Fruit fly (Drosophila melanogaster) whole organism, embryonic: ENCODE data around the gene COX7AL2.

Experiments
- Atf6 ChIP-seq: fragments of 200-800 bp; sonication (Bioruptor generic); IDR thresholded peaks from 2 replicates; pipeline ENCODE4 v1.3.6; 2022; ENCODE audit warnings: missing biosample characterization, missing genetic modification characterization
- B-H2 ChIP-seq: fragments of 200-800 bp; sonication (Bioruptor generic); optimal IDR thresholded peaks from 2 replicates; lab custom pipeline; 2018; ENCODE audit warnings: missing biosample characterization, mild to moderate bottlenecking, missing genetic modification characterization
- CG10209 ChIP-seq: fragments of 200-800 bp; sonication (Bioruptor generic); optimal IDR thresholded peaks from 3 replicates; lab custom pipeline; 2017; ENCODE audit warnings: missing biosample characterization, mild to moderate bottlenecking, missing genetic modification characterization, missing genetic modification reagents
- CG11247 ChIP-seq: fragments of 200-800 bp; sonication (Bioruptor generic); IDR thresholded peaks from 2 replicates; pipeline ENCODE4 v1.3.6; 2022; ENCODE audit warnings: missing biosample characterization, missing genetic modification characterization
- CG11696 ChIP-seq: fragments of 200-800 bp; sonication (Bioruptor generic); IDR thresholded peaks from 2 replicates; pipeline ENCODE4 v1.3.6; 2022; ENCODE audit warnings: missing biosample characterization, missing genetic modification characterization
- CG12299 ChIP-seq: fragments of 200-800 bp; sonication (Bioruptor generic); optimal IDR thresholded peaks from 2 replicates; lab custom pipeline; 2018; ENCODE audit warnings: missing biosample characterization, mild to moderate bottlenecking, missing genetic modification characterization
- CG13424 ChIP-seq: fragments of 200-800 bp; sonication (Bioruptor generic); optimal IDR thresholded peaks from 2 replicates; lab custom pipeline; 2019; ENCODE audit warnings: missing biosample characterization, mild to moderate bottlenecking, missing genetic modification characterization, moderate library complexity
- CG14710 ChIP-seq: fragments of 200-800 bp; sonication (Bioruptor generic); optimal IDR thresholded peaks from 3 replicates; lab custom pipeline; 2019; ENCODE audit warnings: missing biosample characterization, mild to moderate bottlenecking, missing genetic modification characterization, moderate library complexity
- CG15601 ChIP-seq: fragments of 200-800 bp; sonication (Bioruptor generic); optimal IDR thresholded peaks from 3 replicates; lab custom pipeline; 2019; ENCODE audit warnings: missing biosample characterization, mild to moderate bottlenecking, missing genetic modification characterization, moderate library complexity
- CG16863 ChIP-seq: fragments of 200-800 bp; sonication (Bioruptor generic); optimal IDR thresholded peaks from 3 replicates; lab custom pipeline; 2016; ENCODE audit warnings: missing biosample characterization, missing genetic modification characterization
- CG17361 ChIP-seq: fragments of 200-800 bp; sonication (Bioruptor generic); IDR thresholded peaks from 3 replicates; pipeline ENCODE4 v1.3.6; 2022; ENCODE audit warnings: missing biosample characterization, missing genetic modification characterization
- CG2678 ChIP-seq: fragments of 200-800 bp; sonication (Bioruptor generic); optimal IDR thresholded peaks from 3 replicates; lab custom pipeline; 2019; ENCODE audit warnings: missing biosample characterization, mild to moderate bottlenecking, missing genetic modification characterization, moderate library complexity
- CG31365 ChIP-seq: fragments of 200-800 bp; sonication (Bioruptor generic); optimal IDR thresholded peaks from 2 replicates; lab custom pipeline; 2018; ENCODE audit warnings: missing biosample characterization, mild to moderate bottlenecking, missing genetic modification characterization
- CG32772 ChIP-seq: fragments of 200-800 bp; sonication (Bioruptor generic); IDR thresholded peaks from 2 replicates; pipeline ENCODE4 v1.3.6; 2022; ENCODE audit warnings: missing biosample characterization, missing genetic modification characterization
- CG3847 ChIP-seq: fragments of 200-800 bp; sonication (Bioruptor generic); IDR thresholded peaks from 2 replicates; pipeline ENCODE4 v1.3.6; 2022; ENCODE audit warnings: missing biosample characterization, missing genetic modification characterization
- CG5180 ChIP-seq: fragments of 200-800 bp; sonication (Bioruptor generic); optimal IDR thresholded peaks from 3 replicates; lab custom pipeline; 2017; ENCODE audit warnings: missing biosample characterization, missing genetic modification characterization, mild to moderate bottlenecking, moderate library complexity, missing genetic modification reagents
- CG6765 ChIP-seq: fragments of 200-800 bp; sonication (Bioruptor generic); optimal IDR thresholded peaks from 3 replicates; lab custom pipeline; 2017; ENCODE audit warnings: missing biosample characterization, mild to moderate bottlenecking, missing genetic modification characterization
- CG6791 ChIP-seq: fragments of 200-800 bp; sonication (Bioruptor generic); IDR thresholded peaks from 3 replicates; pipeline ENCODE4 v1.3.6; 2022; ENCODE audit warnings: missing biosample characterization, missing genetic modification characterization; ENCODE audit not compliant: partially characterized antibody
- CG7745 ChIP-seq: fragments of 200-800 bp; sonication (Bioruptor generic); optimal IDR thresholded peaks from 2 replicates; lab custom pipeline; 2018; ENCODE audit warnings: missing biosample characterization, mild to moderate bottlenecking, missing genetic modification characterization, moderate library complexity
- CG8924 ChIP-seq: fragments of 200-800 bp; optimal IDR thresholded peaks from 3 replicates; lab custom pipeline; 2019; ENCODE audit warnings: missing biosample characterization, mild to moderate bottlenecking, missing genetic modification characterization, moderate library complexity
- CG9437 ChIP-seq: fragments of 200-800 bp; sonication (Bioruptor generic); optimal IDR thresholded peaks from 2 replicates; lab custom pipeline; 2018; ENCODE audit warnings: missing biosample characterization, mild to moderate bottlenecking, missing genetic modification characterization
- CG9727 ChIP-seq: fragments of 200-800 bp; sonication (Bioruptor generic); optimal IDR thresholded peaks from 3 replicates; lab custom pipeline; 2017; ENCODE audit warnings: missing biosample characterization, mild to moderate bottlenecking, missing genetic modification characterization
- Drgx ChIP-seq: fragments of 200-800 bp; sonication (Bioruptor generic); IDR thresholded peaks from 2 replicates; pipeline ENCODE4 v1.3.6; 2022; ENCODE audit warnings: missing biosample characterization, missing genetic modification characterization
- Ets65A ChIP-seq: fragments of 200-800 bp; sonication (Bioruptor generic); peaks from one replicate; lab custom pipeline; 2016; ENCODE audit warnings: missing biosample characterization, missing genetic modification characterization
- HLH3B ChIP-seq: fragments of 200-800 bp; sonication (Bioruptor generic); IDR thresholded peaks from 2 replicates; pipeline ENCODE4 v1.3.6; 2022; ENCODE audit warnings: missing biosample characterization, missing genetic modification characterization
- Hand ChIP-seq: fragments of 200-800 bp; sonication (Bioruptor generic); optimal IDR thresholded peaks from 2 replicates; lab custom pipeline; 2017; ENCODE audit warnings: mild to moderate bottlenecking, missing biosample characterization, missing genetic modification reagents, missing genetic modification characterization
- PHDP ChIP-seq: fragments of 200-800 bp; sonication (Bioruptor generic); optimal IDR thresholded peaks from 3 replicates; lab custom pipeline; 2018; ENCODE audit warnings: missing biosample characterization, mild to moderate bottlenecking, missing genetic modification characterization, moderate library complexity
- Pdp1 ChIP-seq, 2 experiments: fragments of 200-800 bp; sonication (Bioruptor generic); optimal IDR thresholded peaks; 3 replicates each; lab custom pipeline; 2016; ENCODE audit warnings: missing biosample characterization in 2 of 2, missing genetic modification characterization in 2 of 2, mild to moderate bottlenecking in 1 of 2, moderate library complexity in 1 of 2
- Sin3A ChIP-seq: fragments of >200 bp; optimal IDR thresholded peaks from 2 replicates; lab custom pipeline; 2018
- Usf ChIP-seq: fragments of 200-800 bp; sonication (Bioruptor generic); optimal IDR thresholded peaks from 2 replicates; lab custom pipeline; 2017; ENCODE audit warnings: missing genotype, missing biosample characterization, missing genetic modification characterization
- Xrp1 ChIP-seq: fragments of 200-800 bp; sonication (Bioruptor generic); IDR thresholded peaks from 2 replicates; pipeline ENCODE4 v1.3.6; 2022; ENCODE audit warnings: missing biosample characterization, missing genetic modification characterization
- ac ChIP-seq: fragments of 200-800 bp; sonication (Bioruptor generic); optimal IDR thresholded peaks from 3 replicates; lab custom pipeline; 2017; ENCODE audit warnings: missing biosample characterization, mild to moderate bottlenecking, missing genetic modification characterization
- amos ChIP-seq: fragments of 200-800 bp; sonication (Bioruptor generic); IDR thresholded peaks from 2 replicates; pipeline ENCODE4 v1.3.6; 2022; ENCODE audit warnings: missing biosample characterization, missing genetic modification characterization; ENCODE audit not compliant: partially characterized antibody
- ci ChIP-seq: fragments of 200-800 bp; sonication (Bioruptor generic); IDR thresholded peaks from 3 replicates; pipeline ENCODE4 v1.3.6; 2022; ENCODE audit warnings: missing biosample characterization, missing genetic modification characterization
- esg ChIP-seq: fragments of 200-800 bp; sonication (Bioruptor generic); conservative IDR thresholded peaks from 2 replicates; pipeline ENCODE4 v1.3.6; 2022; ENCODE audit warnings: missing biosample characterization, missing genetic modification characterization
- ewg ChIP-seq: fragments of 200-800 bp; sonication (Bioruptor generic); optimal IDR thresholded peaks from 3 replicates; lab custom pipeline; 2017; ENCODE audit warnings: mild to moderate bottlenecking, missing biosample characterization, missing genetic modification reagents, missing genetic modification characterization
- fd102C ChIP-seq: fragments of 200-800 bp; sonication (Bioruptor generic); optimal IDR thresholded peaks from 2 replicates; lab custom pipeline; 2018; ENCODE audit warnings: missing biosample characterization, mild to moderate bottlenecking, missing genetic modification characterization, moderate library complexity
- fd64A ChIP-seq: fragments of 200-800 bp; sonication (Bioruptor generic); optimal IDR thresholded peaks from 3 replicates; lab custom pipeline; 2018; ENCODE audit warnings: missing biosample characterization, mild to moderate bottlenecking, missing genetic modification characterization
- lbe ChIP-seq: fragments of 200-800 bp; sonication (Bioruptor generic); optimal IDR thresholded peaks from 2 replicates; lab custom pipeline; 2016; ENCODE audit warnings: missing biosample characterization, mild to moderate bottlenecking, missing genetic modification characterization
- lola ChIP-seq, 3 experiments: fragments of >200 bp in 2 of 3; fragments of 200-800 bp in 1 of 3; sonication (Bioruptor generic) in 1 of 3; optimal IDR thresholded peaks; 2 replicates each; lab custom pipeline; 2017 to 2019; ENCODE audit warnings: missing biosample characterization in 3 of 3, missing genetic modification characterization in 3 of 3, mild to moderate bottlenecking in 1 of 3, moderate library complexity in 1 of 3
- luna ChIP-seq: fragments of 200-800 bp; sonication (Bioruptor generic); optimal IDR thresholded peaks from 2 replicates; lab custom pipeline; 2016; ENCODE audit warnings: missing biosample characterization, missing genetic modification characterization
- mam ChIP-seq: fragments of 200-800 bp; sonication (Bioruptor generic); optimal IDR thresholded peaks from 3 replicates; lab custom pipeline; 2016; ENCODE audit warnings: missing biosample characterization, missing genetic modification characterization
- org-1 ChIP-seq: fragments of 200-800 bp; sonication (Bioruptor generic); optimal IDR thresholded peaks from 2 replicates; lab custom pipeline; 2017; ENCODE audit warnings: missing biosample characterization, missing genetic modification characterization
- scrt ChIP-seq: fragments of 200-800 bp; sonication (Bioruptor generic); optimal IDR thresholded peaks from 2 replicates; lab custom pipeline; 2018; ENCODE audit warnings: missing biosample characterization, mild to moderate bottlenecking, missing genetic modification characterization, moderate library complexity
- sens ChIP-seq: fragments of 200-800 bp; sonication (Bioruptor generic); peaks from one replicate; lab custom pipeline; 2016; ENCODE audit warnings: missing biosample characterization, missing genetic modification characterization
- sens-2 ChIP-seq: fragments of 200-800 bp; sonication (Bioruptor generic); IDR thresholded peaks from 2 replicates; pipeline ENCODE4 v1.3.6; 2022; ENCODE audit warnings: missing biosample characterization, missing genetic modification characterization
- slou ChIP-seq: fragments of 200-800 bp; sonication (Bioruptor generic); optimal IDR thresholded peaks from 3 replicates; lab custom pipeline; 2016; ENCODE audit warnings: missing biosample characterization, missing genetic modification characterization
- so ChIP-seq: fragments of 200-800 bp; sonication (Bioruptor generic); IDR thresholded peaks from 3 replicates; pipeline ENCODE4 v1.3.6; 2022; ENCODE audit warnings: missing biosample characterization, missing genetic modification characterization
- wek ChIP-seq: fragments of 200-800 bp; sonication (Bioruptor generic); optimal IDR thresholded peaks from 3 replicates; lab custom pipeline; 2018; ENCODE audit warnings: missing biosample characterization, mild to moderate bottlenecking, missing genetic modification characterization, moderate library complexity

The COX7AL2 gene

dm6 chr2L:2168184-2168893 is 29.4 kb downstream of the COX7AL2 start (continued):
- peak; percentile 48 for TF ChIP-seq scrt (GFP tag; lab: Kevin White, UChicago)
- no peak for TF ChIP-seq lbe (GFP tag; lab: Kevin White, UChicago)
- peak; percentile 32; the same call in 1 of the 2 replicates for TF ChIP-seq Xrp1 (GFP tag; lab: Robert Waterston, UW)
- TF ChIP-seq CG31365: peak; percentile 57
- no peak for TF ChIP-seq mam (GFP tag; lab: Kevin White, UChicago)
- peak; percentile 34 for TF ChIP-seq B-H2
- TF ChIP-seq sens-2 (GFP tag; lab: Robert Waterston, UW): 0 out of 2 replicates have a peak, but pooled peaks have one; percentile 26
- TF ChIP-seq lola (GFP tag; optimal IDR thresholded peaks at IDR 0.05; lab: Kevin White, UChicago): no peak
- TF ChIP-seq CG9437: no peak
- peak; percentile 50 for TF ChIP-seq CG5180
- TF ChIP-seq Ets65A (GFP tag; lab: Kevin White, UChicago): no peak
- TF ChIP-seq Hand: no peak
- TF ChIP-seq so (GFP tag; lab: Robert Waterston, UW): peak; percentile 31; the same call in 1 of the 3 replicates
- peak; percentile 49 for TF ChIP-seq CG12299 (tag; lab: Kevin White, UChicago)
- peak; percentile 68; the same call in 1 of the 3 replicates for TF ChIP-seq ci
- TF ChIP-seq CG32772: no peak
- TF ChIP-seq ewg (GFP tag; lab: Kevin White, UChicago): no peak
- no peak for TF ChIP-seq CG11247 (GFP tag; lab: Robert Waterston, UW)
- TF ChIP-seq CG14710 (tag; lab: Kevin White, UChicago): peak; percentile 1
- no peak for TF ChIP-seq CG6791 (GFP tag; lab: Robert Waterston, UW)
- no peak for TF ChIP-seq CG16863 (GFP tag; lab: Kevin White, UChicago)
- peak; percentile 81 for TF ChIP-seq Drgx
- TF ChIP-seq CG10209: peak; percentile 29
- TF ChIP-seq CG13424 (tag; lab: Kevin White, UChicago): peak; percentile 32
- TF ChIP-seq CG6765 (GFP tag; lab: Kevin White, UChicago): peak; percentile 29
- peak; percentile 73 for TF ChIP-seq wek
- TF ChIP-seq sens (GFP tag; lab: Kevin White, UChicago): peak; percentile 75
- TF ChIP-seq fd102C (GFP tag; lab: Kevin White, UChicago): no peak
- TF ChIP-seq CG2678 (tag; lab: Kevin White, UChicago): peak; percentile 67
- peak; percentile 34 for TF ChIP-seq CG8924 (tag; lab: Kevin White, UChicago)
- TF ChIP-seq Usf (GFP tag; lab: Kevin White, UChicago): no peak
- TF ChIP-seq CG7745 (tag; lab: Kevin White, UChicago): peak; percentile 16
- no peak for TF ChIP-seq luna (GFP tag; lab: Kevin White, UChicago)
- no peak for TF ChIP-seq CG11696 (GFP tag; lab: Robert Waterston, UW)
- no peak for TF ChIP-seq CG17361 (GFP tag; lab: Robert Waterston, UW)
- peak in 1 of 2 experiments; percentile 65 for TF ChIP-seq Pdp1 (GFP tag; optimal IDR thresholded peaks at IDR 0.05; lab: Kevin White, UChicago)
- peak; percentile 22 for TF ChIP-seq org-1 (GFP tag; lab: Kevin White, UChicago)
- peak; percentile 73 for TF ChIP-seq fd64A (GFP tag; lab: Kevin White, UChicago)
- peak; percentile 38 for TF ChIP-seq CG9727 (GFP tag; lab: Kevin White, UChicago)
- TF ChIP-seq Sin3A (lab: Kevin White, UChicago): no peak
- TF ChIP-seq slou (GFP tag; lab: Kevin White, UChicago): no peak
- TF ChIP-seq CG3847 (GFP tag; lab: Robert Waterston, UW): no peak
- TF ChIP-seq ac: peak; percentile 4
- peak; percentile 31; the same call in 1 of the 2 replicates for TF ChIP-seq Atf6 (GFP tag; lab: Robert Waterston, UW)
- peak; percentile 41 for TF ChIP-seq CG15601
- TF ChIP-seq esg (GFP tag; lab: Robert Waterston, UW): no peak
- peak; percentile 18; the same call in 1 of the 2 replicates for TF ChIP-seq HLH3B
- TF ChIP-seq amos (GFP tag; lab: Robert Waterston, UW): no peak
- TF ChIP-seq PHDP: peak; percentile 41
